Worm (Caenorhabditis elegans): Measurements from ENCODE around the gene C09G1.4.

- no peak for TF ChIP-seq elt-2 (tag; optimal IDR thresholded peaks at IDR 0.05)
- no peak for TF ChIP-seq ceh-48 (tag; optimal IDR thresholded peaks at IDR 0.05)
- TF ChIP-seq syd-9 (tag; optimal IDR thresholded peaks at IDR 0.05), result no peak
- no peak for TF ChIP-seq ceh-45 (GFP tag; IDR thresholded peaks at IDR 0.05)
- TF ChIP-seq unc-42 (tag; optimal IDR thresholded peaks at IDR 0.05), result no peak
- TF ChIP-seq nhr-11 (tag; optimal IDR thresholded peaks at IDR 0.05), result no peak
- no peak for TF ChIP-seq K09A11.1 (tag; optimal IDR thresholded peaks at IDR 0.05; ENCODE audit: insufficient read depth)
- TF ChIP-seq ama-1 (optimal IDR thresholded peaks at IDR 0.05), result no peak
- no peak for TF ChIP-seq dve-1 (tag; optimal IDR thresholded peaks at IDR 0.05)
- TF ChIP-seq unc-55 (GFP tag; optimal IDR thresholded peaks at IDR 0.05), result no peak
- no peak for TF ChIP-seq unc-86 (tag; optimal IDR thresholded peaks at IDR 0.05)
- no peak for TF ChIP-seq pha-4 (tag; optimal IDR thresholded peaks at IDR 0.05)
Observed at ce11 chrX:16006529-16006928, at the start of gene C09G1.4.
